Worm (Caenorhabditis elegans) whole organism, mixed stage, embryonic: Measurements from ENCODE around the gene C15C7.4.

Experiments used
- ces-1 ChIP-seq: fragments of 150-350 bp; optimal IDR thresholded peaks from 2 replicates; lab custom pipeline; 2014; ENCODE audit warnings: missing biosample characterization, missing genetic modification reagents, missing genetic modification characterization
- elt-3 ChIP-seq: fragments of 150-350 bp; optimal IDR thresholded peaks from 2 replicates; lab custom pipeline; 2014; ENCODE audit warnings: missing biosample characterization, missing genetic modification characterization
- nhr-12 ChIP-seq: fragments of 150-350 bp; optimal IDR thresholded peaks from 2 replicates; lab custom pipeline; 2014; ENCODE audit warnings: missing biosample characterization, missing genetic modification characterization
- nhr-76 ChIP-seq: sonication (generic microtip); optimal IDR thresholded peaks from 2 replicates; lab custom pipeline; 2017; ENCODE audit warnings: missing biosample characterization, missing genetic modification characterization

- no peak for TF ChIP-seq nhr-12 (tag; lab: Kevin White, UChicago)
- TF ChIP-seq nhr-76 (tag; lab: Kevin White, UChicago), result no peak
- no peak for TF ChIP-seq elt-3
- TF ChIP-seq ces-1 (GFP tag; lab: Kevin White, UChicago), result no peak
Observed at ce11 chrX:3117204-3117603, 28.2 kb upstream of the C15C7.4 start.
